Worm (Caenorhabditis elegans) whole organism, dauer: ENCODE results near the gene prdx-2.

Source experiments
- unc-62 ChIP-seq: sonication (generic microtip); optimal IDR thresholded peaks from 2 replicates; lab custom pipeline; 2017; ENCODE audit warnings: missing biosample characterization, missing genetic modification reagents, missing genetic modification characterization

prdx-2 gene

ce11 chrII:5388786-5389421 lies 10.9 kb downstream of the prdx-2 start, which contains the start of gene rsp-4:
Gene rsp-4, minus strand, starts transcription at chrII:5388836.
- TF ChIP-seq unc-62 (GFP tag; lab: Kevin White, UChicago), result no peak

- TF ChIP-seq unc-62 (GFP tag; lab: Kevin White, UChicago), result no peak
Measured at ce11 chrII:5389831-5390323, 11.9 kb downstream of the prdx-2 start, which contains the start of gene ndx-6. Gene ndx-6, minus strand, starts transcription at chrII:5389881.

- no peak for TF ChIP-seq unc-62 (GFP tag; lab: Kevin White, UChicago)
Measured at ce11 chrII:5391447-5391846, 13.5 kb downstream of the prdx-2 start.

ce11 chrII:5393090-5393489 lies 15.1 kb downstream of the prdx-2 start, which contains the start of gene brap-2:
Gene brap-2, minus strand, starts transcription at chrII:5393190.
- TF ChIP-seq unc-62 (GFP tag; lab: Kevin White, UChicago), result no peak

- no peak for TF ChIP-seq unc-62 (GFP tag; lab: Kevin White, UChicago)
Measured at ce11 chrII:5395594-5395993, 17.6 kb downstream of the prdx-2 start, which contains the start of gene pink-1. Gene pink-1, minus strand, starts transcription at chrII:5395694.

ce11 chrII:5398779-5399178 lies 20.8 kb downstream of the prdx-2 start, which contains the start of gene fbxl-3:
Gene fbxl-3, minus strand, starts transcription at chrII:5398902.
- TF ChIP-seq unc-62 (GFP tag; lab: Kevin White, UChicago), result no peak

ce11 chrII:5399201-5399600 lies 21.2 kb downstream of the prdx-2 start, which contains the start of gene mog-5:
Gene mog-5, plus strand, starts transcription at chrII:5399538.
- no peak for TF ChIP-seq unc-62 (GFP tag; lab: Kevin White, UChicago)

ce11 chrII:5407548-5407947 lies 29.6 kb downstream of the prdx-2 start, which contains the start of gene clec-141:
Gene clec-141, minus strand, starts transcription at chrII:5407648.
- TF ChIP-seq unc-62 (GFP tag; lab: Kevin White, UChicago), result no peak

ce11 chrII:5408924-5409323 lies 30.9 kb downstream of the prdx-2 start, which contains the start of the genes EEED8.12 and EEED8.4:
Gene EEED8.12, minus strand, starts transcription at chrII:5409024.
Gene EEED8.4, plus strand, starts transcription at chrII:5409319.
- TF ChIP-seq unc-62 (GFP tag; lab: Kevin White, UChicago), result no peak

- TF ChIP-seq unc-62 (GFP tag; lab: Kevin White, UChicago), result no peak
Measured at ce11 chrII:5412467-5412866, 34.5 kb downstream of the prdx-2 start, which contains the start of the genes EEED8.13 and EEED8.18. Gene EEED8.13, minus strand, starts transcription at chrII:5412567. Gene EEED8.18, minus strand, starts transcription at chrII:5412610.

ce11 chrII:5414040-5414439 lies 36.0 kb downstream of the prdx-2 start, which contains the start of the genes EEED8.14 and EEED8.3:
Gene EEED8.14, minus strand, starts transcription at chrII:5414052.
Gene EEED8.3, plus strand, starts transcription at chrII:5414276.
- no peak for TF ChIP-seq unc-62 (GFP tag; lab: Kevin White, UChicago)

- no peak for TF ChIP-seq unc-62 (GFP tag; lab: Kevin White, UChicago)
Measured at ce11 chrII:5416204-5416764, 38.3 kb downstream of the prdx-2 start, which contains the start of gene EEED8.2. Gene EEED8.2, plus strand, starts transcription at chrII:5416714.

ce11 chrII:5417905-5418304 lies 39.9 kb downstream of the prdx-2 start:
- no peak for TF ChIP-seq unc-62 (GFP tag; lab: Kevin White, UChicago)

ce11 chrII:5418317-5418716 lies 40.3 kb downstream of the prdx-2 start:
- no peak for TF ChIP-seq unc-62 (GFP tag; lab: Kevin White, UChicago)

ce11 chrII:5418929-5419328 lies 40.9 kb downstream of the prdx-2 start, which contains the start of gene EEED8.15:
Gene EEED8.15, plus strand, starts transcription at chrII:5419229.
- no peak for TF ChIP-seq unc-62 (GFP tag; lab: Kevin White, UChicago)
